Fruit fly (Drosophila melanogaster) whole organism, embryonic: ENCODE results near the gene kirre.
A peak's percentile ranks its signal among the peaks of the same experiment; 100 is the strongest.

ENCODE experiments used
- CG10431 ChIP-seq: fragments of 200-800 bp; sonication (Bioruptor generic); optimal IDR thresholded peaks from 3 replicates; lab custom pipeline; 2018; ENCODE audit warnings: missing biosample characterization, mild to moderate bottlenecking, missing genetic modification characterization
- CG11696 ChIP-seq: fragments of 200-800 bp; sonication (Bioruptor generic); IDR thresholded peaks from 2 replicates; pipeline ENCODE4 v1.3.6; 2022; ENCODE audit warnings: missing biosample characterization, missing genetic modification characterization
- CG12744 ChIP-seq: fragments of 200-800 bp; sonication (Bioruptor generic); optimal IDR thresholded peaks from 2 replicates; lab custom pipeline; 2016; ENCODE audit warnings: missing biosample characterization, missing genetic modification characterization
- CG14050 ChIP-seq: fragments of 200-800 bp; sonication (Bioruptor generic); IDR thresholded peaks from 3 replicates; pipeline ENCODE4 v1.3.6; 2022; ENCODE audit warnings: missing biosample characterization, missing genetic modification characterization
- CG14710 ChIP-seq: fragments of 200-800 bp; sonication (Bioruptor generic); optimal IDR thresholded peaks from 3 replicates; lab custom pipeline; 2019; ENCODE audit warnings: missing biosample characterization, mild to moderate bottlenecking, missing genetic modification characterization, moderate library complexity
- CG14965 ChIP-seq: fragments of 200-800 bp; sonication (Bioruptor generic); optimal IDR thresholded peaks from 2 replicates; lab custom pipeline; 2016; ENCODE audit warnings: missing biosample characterization, missing genetic modification characterization, borderline replicate concordance
- CG18011 ChIP-seq: fragments of 200-800 bp; sonication (Bioruptor generic); optimal IDR thresholded peaks from 2 replicates; lab custom pipeline; 2017; ENCODE audit warnings: missing biosample characterization, missing genetic modification characterization, mild to moderate bottlenecking, moderate library complexity, missing genotype
- CG2875 ChIP-seq: fragments of 200-800 bp; sonication (Bioruptor generic); optimal IDR thresholded peaks from 2 replicates; lab custom pipeline; 2017; ENCODE audit warnings: missing biosample characterization, mild to moderate bottlenecking, missing genetic modification characterization, missing genetic modification reagents
- CG2889 ChIP-seq: fragments of 200-800 bp; sonication (Bioruptor generic); IDR thresholded peaks from 3 replicates; pipeline ENCODE4 v1.3.6; 2022; ENCODE audit warnings: missing biosample characterization, missing genetic modification characterization
- CG30403 ChIP-seq: fragments of 200-800 bp; sonication (Bioruptor generic); optimal IDR thresholded peaks from 3 replicates; lab custom pipeline; 2016; ENCODE audit warnings: missing biosample characterization, missing genetic modification characterization
- CG31365 ChIP-seq: fragments of 200-800 bp; sonication (Bioruptor generic); optimal IDR thresholded peaks from 2 replicates; lab custom pipeline; 2018; ENCODE audit warnings: missing biosample characterization, mild to moderate bottlenecking, missing genetic modification characterization
- CG42726 ChIP-seq: fragments of 200-800 bp; sonication (Bioruptor generic); IDR thresholded peaks from 2 replicates; pipeline ENCODE4 v1.3.6; 2022; ENCODE audit warnings: missing biosample characterization, missing genetic modification characterization; ENCODE audit not compliant: partially characterized antibody
- CG4730 ChIP-seq: fragments of 200-800 bp; sonication (Bioruptor generic); IDR thresholded peaks from 2 replicates; pipeline ENCODE4 v1.3.6; 2022; ENCODE audit warnings: missing biosample characterization, missing genetic modification characterization
- CG6175 ChIP-seq: fragments of 200-800 bp; sonication (Bioruptor generic); IDR thresholded peaks from 3 replicates; pipeline ENCODE4 v1.3.6; 2022; ENCODE audit warnings: missing biosample characterization, missing genetic modification characterization
- CG6791 ChIP-seq: fragments of 200-800 bp; sonication (Bioruptor generic); IDR thresholded peaks from 3 replicates; pipeline ENCODE4 v1.3.6; 2022; ENCODE audit warnings: missing biosample characterization, missing genetic modification characterization; ENCODE audit not compliant: partially characterized antibody
- CG6854 ChIP-seq: fragments of 200-800 bp; sonication (Bioruptor generic); optimal IDR thresholded peaks from 3 replicates; lab custom pipeline; 2017; ENCODE audit warnings: missing biosample characterization, mild to moderate bottlenecking, missing genetic modification characterization
- CG7357 ChIP-seq: fragments of 200-800 bp; sonication (Bioruptor generic); IDR thresholded peaks from 3 replicates; pipeline ENCODE4 v1.3.6; 2022; ENCODE audit warnings: missing biosample characterization, missing genetic modification characterization
- CG7745 ChIP-seq: fragments of 200-800 bp; sonication (Bioruptor generic); optimal IDR thresholded peaks from 2 replicates; lab custom pipeline; 2018; ENCODE audit warnings: missing biosample characterization, mild to moderate bottlenecking, missing genetic modification characterization, moderate library complexity
- CG7963 ChIP-seq: fragments of 200-800 bp; sonication (Bioruptor generic); IDR thresholded peaks from 3 replicates; pipeline ENCODE4 v1.3.6; 2022; ENCODE audit warnings: missing biosample characterization, missing genetic modification characterization; ENCODE audit not compliant: partially characterized antibody
- CG7987 ChIP-seq: fragments of 200-800 bp; sonication (Bioruptor generic); optimal IDR thresholded peaks from 2 replicates; lab custom pipeline; 2018; ENCODE audit warnings: missing biosample characterization, mild to moderate bottlenecking, missing genetic modification characterization, moderate library complexity
- CG8290 ChIP-seq, 3 experiments: fragments of 200-800 bp; sonication (Bioruptor generic); optimal IDR thresholded peaks; 2 replicates each; lab custom pipeline; 2016 to 2019; ENCODE audit warnings: missing biosample characterization in 3 of 3, missing genetic modification characterization in 3 of 3, mild to moderate bottlenecking in 2 of 3, moderate library complexity in 1 of 3
- CG9609 ChIP-seq: fragments of 200-800 bp; sonication (Bioruptor generic); optimal IDR thresholded peaks from 3 replicates; lab custom pipeline; 2016; ENCODE audit warnings: missing biosample characterization, missing genetic modification characterization
- CHES-1-like ChIP-seq: fragments of 200-800 bp; sonication (Bioruptor generic); optimal IDR thresholded peaks from 2 replicates; lab custom pipeline; 2016; ENCODE audit warnings: missing biosample characterization, missing genetic modification characterization
- CoRest ChIP-seq: fragments of 200-800 bp; sonication (Bioruptor generic); optimal IDR thresholded peaks from 3 replicates; lab custom pipeline; 2018; ENCODE audit warnings: missing biosample characterization, mild to moderate bottlenecking, missing genetic modification characterization, moderate library complexity
- Dek ChIP-seq: fragments of 200-800 bp; sonication (Bioruptor generic); optimal IDR thresholded peaks from 3 replicates; lab custom pipeline; 2019; ENCODE audit warnings: missing biosample characterization, mild to moderate bottlenecking, missing genetic modification characterization, moderate library complexity
- Doc3 ChIP-seq: fragments of 200-800 bp; sonication (Bioruptor generic); IDR thresholded peaks from 3 replicates; pipeline ENCODE4 v1.3.6; 2022; ENCODE audit warnings: missing biosample characterization, missing genetic modification characterization; ENCODE audit not compliant: partially characterized antibody
- HLHmδ ChIP-seq: fragments of 200-800 bp; sonication (Bioruptor generic); optimal IDR thresholded peaks from 2 replicates; lab custom pipeline; 2018; ENCODE audit warnings: missing biosample characterization, mild to moderate bottlenecking, missing genetic modification characterization, moderate library complexity
- Hand ChIP-seq: fragments of 200-800 bp; sonication (Bioruptor generic); optimal IDR thresholded peaks from 2 replicates; lab custom pipeline; 2017; ENCODE audit warnings: mild to moderate bottlenecking, missing biosample characterization, missing genetic modification reagents, missing genetic modification characterization
- HmgD ChIP-seq: fragments of 200-800 bp; sonication (Bioruptor generic); optimal IDR thresholded peaks from 3 replicates; lab custom pipeline; 2016; ENCODE audit warnings: missing biosample characterization, missing genetic modification characterization
- Hr3 ChIP-seq: fragments of 200-800 bp; sonication (Bioruptor generic); optimal IDR thresholded peaks from 3 replicates; lab custom pipeline; 2016; ENCODE audit warnings: missing biosample characterization, missing genetic modification characterization
- Neu2 ChIP-seq: fragments of 200-800 bp; sonication (Bioruptor generic); optimal IDR thresholded peaks from 3 replicates; lab custom pipeline; 2016; ENCODE audit warnings: missing biosample characterization, missing genetic modification characterization, borderline replicate concordance
- PHDP ChIP-seq: fragments of 200-800 bp; sonication (Bioruptor generic); optimal IDR thresholded peaks from 3 replicates; lab custom pipeline; 2018; ENCODE audit warnings: missing biosample characterization, mild to moderate bottlenecking, missing genetic modification characterization, moderate library complexity
- Pdp1 ChIP-seq, 2 experiments: fragments of 200-800 bp; sonication (Bioruptor generic); optimal IDR thresholded peaks; 3 replicates each; lab custom pipeline; 2016; ENCODE audit warnings: missing biosample characterization in 2 of 2, missing genetic modification characterization in 2 of 2, mild to moderate bottlenecking in 1 of 2, moderate library complexity in 1 of 2
- Ravus ChIP-seq: fragments of 200-800 bp; sonication (Bioruptor generic); IDR thresholded peaks from 2 replicates; pipeline ENCODE4 v1.3.6; 2022; ENCODE audit warnings: missing biosample characterization, missing genetic modification characterization
- Taf1 ChIP-seq: fragments of 200-800 bp; sonication (Bioruptor generic); IDR thresholded peaks from 2 replicates; pipeline ENCODE4 v1.3.6; 2022; ENCODE audit warnings: missing biosample characterization, missing genetic modification characterization
- dimm ChIP-seq: fragments of 200-800 bp; sonication (Bioruptor generic); IDR thresholded peaks from 2 replicates; pipeline ENCODE4 v1.3.6; 2022; ENCODE audit warnings: missing biosample characterization, missing genetic modification characterization
- gsb ChIP-seq: fragments of 200-800 bp; sonication (Bioruptor generic); IDR thresholded peaks from 2 replicates; pipeline ENCODE4 v1.3.6; 2022; ENCODE audit warnings: missing biosample characterization, missing genetic modification characterization
- gsb-n ChIP-seq: fragments of 200-800 bp; sonication (Bioruptor generic); optimal IDR thresholded peaks from 3 replicates; lab custom pipeline; 2018; ENCODE audit warnings: missing biosample characterization, mild to moderate bottlenecking, missing genetic modification characterization
- gt ChIP-seq: fragments of 200-800 bp; sonication (Bioruptor generic); IDR thresholded peaks from 2 replicates; pipeline ENCODE4 v1.3.6; 2022; ENCODE audit warnings: missing biosample characterization, missing genetic modification characterization
- lab ChIP-seq: fragments of 200-800 bp; sonication (Bioruptor generic); optimal IDR thresholded peaks from 3 replicates; lab custom pipeline; 2017; ENCODE audit warnings: missing biosample characterization, missing genetic modification characterization, mild to moderate bottlenecking, moderate library complexity, missing genetic modification reagents
- sim ChIP-seq: fragments of 200-800 bp; sonication (Bioruptor generic); IDR thresholded peaks from 2 replicates; pipeline ENCODE4 v1.3.6; 2022; ENCODE audit warnings: missing biosample characterization, missing genetic modification characterization
- sna ChIP-seq: fragments of 200-800 bp; sonication (Bioruptor generic); IDR thresholded peaks from 2 replicates; pipeline ENCODE4 v1.3.6; 2022; ENCODE audit warnings: missing biosample characterization, missing genetic modification characterization; ENCODE audit not compliant: partially characterized antibody
- toy ChIP-seq: fragments of 200-800 bp; sonication (Bioruptor generic); IDR thresholded peaks from 2 replicates; pipeline ENCODE4 v1.3.6; 2022; ENCODE audit warnings: missing biosample characterization, missing genetic modification characterization
- trh ChIP-seq: fragments of 200-800 bp; sonication (Bioruptor generic); optimal IDR thresholded peaks from 2 replicates; lab custom pipeline; 2016; ENCODE audit warnings: missing biosample characterization, missing genetic modification characterization
- usp ChIP-seq: fragments of >200 bp; optimal IDR thresholded peaks from 2 replicates; lab custom pipeline; 2017; ENCODE audit warnings: missing biosample characterization, missing genetic modification characterization
- vfl ChIP-seq: fragments of 200-800 bp; sonication (Bioruptor generic); optimal IDR thresholded peaks from 2 replicates; lab custom pipeline; 2016; ENCODE audit warnings: missing biosample characterization, missing genetic modification characterization
- vnd ChIP-seq: fragments of 200-800 bp; sonication (Bioruptor generic); IDR thresholded peaks from 3 replicates; pipeline ENCODE4 v1.3.6; 2022; ENCODE audit warnings: missing biosample characterization, missing genetic modification characterization; ENCODE audit not compliant: partially characterized antibody
- vvl ChIP-seq: fragments of 200-800 bp; sonication (Bioruptor generic); IDR thresholded peaks from 2 replicates; pipeline ENCODE4 v1.3.6; 2022; ENCODE audit warnings: missing biosample characterization, missing genetic modification characterization
- zen ChIP-seq: fragments of 200-800 bp; sonication (Bioruptor generic); optimal IDR thresholded peaks from 3 replicates; lab custom pipeline; 2018; ENCODE audit warnings: missing biosample characterization, mild to moderate bottlenecking, missing genetic modification characterization, moderate library complexity

The kirre gene

DNA sequence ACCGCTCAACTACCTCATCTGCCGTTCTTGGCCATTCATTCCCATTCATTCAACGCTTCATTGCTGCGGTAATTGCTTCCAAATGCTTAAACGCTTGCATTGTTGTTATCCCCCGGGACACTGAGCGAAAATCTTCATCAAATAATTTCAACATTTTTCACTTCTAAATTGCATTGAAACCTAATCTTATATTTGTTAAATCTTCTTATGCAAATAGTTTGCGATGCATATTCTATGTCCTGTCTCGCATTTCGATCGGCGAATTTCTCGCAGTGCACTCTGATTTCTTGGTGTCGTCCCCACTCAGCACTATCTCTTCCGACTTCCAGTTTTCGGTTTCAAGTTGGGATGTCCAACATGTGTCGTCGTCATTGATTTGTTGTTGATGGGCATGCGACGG lies 356.8 kb downstream of the kirre start (continued):
- TF ChIP-seq vfl (GFP tag; lab: Kevin White, UChicago) (peak; percentile 62), CoRest (peak; percentile 94), vvl (GFP tag; lab: Robert Waterston, UW) (peak; percentile 97), HLHmδ (no peak), toy (GFP tag; lab: Robert Waterston, UW) (peak; percentile 32; the same call in 1 of the 2 replicates), Taf1 (peak; percentile 11; the same call in 1 of the 2 replicates), CG2889 (GFP tag; lab: Robert Waterston, UW) (peak; percentile 77), CG4730 (peak; percentile 75), CG6854 (GFP tag; lab: Kevin White, UChicago) (peak; percentile 62), gt (GFP tag; lab: Robert Waterston, UW) (peak; percentile 84), dimm (GFP tag; lab: Robert Waterston, UW) (peak; percentile 80), CG14965 (GFP tag; lab: Kevin White, UChicago) (peak; percentile 73), Ravus (peak; percentile 47), CG8290 (GFP tag; optimal IDR thresholded peaks at IDR 0.05; lab: Kevin White, UChicago) (peak; percentile 90), CG8290 (tag; optimal IDR thresholded peaks at IDR 0.05; lab: Kevin White, UChicago) (peak; percentile 86 to 91), trh (peak; percentile 65), CG11696 (GFP tag; lab: Robert Waterston, UW) (peak; percentile 66), Hand (GFP tag; lab: Kevin White, UChicago) (peak; percentile 40), CG12744 (peak; percentile 84), CG10431 (peak; percentile 86), vnd (no peak), usp (no peak), CG14710 (tag; lab: Kevin White, UChicago) (peak; percentile 96), CG18011 (GFP tag; lab: Kevin White, UChicago) (peak; percentile 39), Neu2 (GFP tag; lab: Kevin White, UChicago) (peak; percentile 84), CG31365 (tag; lab: Kevin White, UChicago) (peak; percentile 75), sna (GFP tag; lab: Robert Waterston, UW) (no peak), CG2875 (GFP tag; lab: Kevin White, UChicago) (peak; percentile 94), Dek (tag; lab: Kevin White, UChicago) (peak; percentile 66), CG7963 (GFP tag; lab: Robert Waterston, UW) (no peak), CG6791 (GFP tag; lab: Robert Waterston, UW) (no peak), CG14050 (peak; percentile 78), CG30403 (peak; percentile 91), CG6175 (0 out of 3 replicates have a peak, but pooled peaks have one; percentile 39), gsb-n (tag; lab: Kevin White, UChicago) (peak; percentile 96), CG7357 (GFP tag; lab: Robert Waterston, UW) (peak; percentile 80), PHDP (peak; percentile 88), Pdp1 (GFP tag; optimal IDR thresholded peaks at IDR 0.05; lab: Kevin White, UChicago) (peak; percentile 92), sim (peak; percentile 92), CHES-1-like (GFP tag; lab: Kevin White, UChicago) (peak; percentile 86), Hr3 (GFP tag; lab: Kevin White, UChicago) (peak; percentile 91), HmgD (GFP tag; lab: Kevin White, UChicago) (peak; percentile 88), Doc3 (GFP tag; lab: Robert Waterston, UW) (no peak), gsb (peak; percentile 58), CG7987 (peak; percentile 68), CG9609 (peak; percentile 94), CG42726 (GFP tag; lab: Robert Waterston, UW) (no peak), lab (GFP tag; lab: Kevin White, UChicago) (peak; percentile 88), zen (tag; lab: Kevin White, UChicago) (peak; percentile 90), CG7745 (tag; lab: Kevin White, UChicago) (peak; percentile 82)
